Fruit fly (Drosophila melanogaster): ENCODE results near the gene emb.
A peak's percentile ranks its signal among the peaks of the same experiment; 100 is the strongest.

emb gene

dm6 chr2L:8442147-8442546 is 38.8 kb downstream of the emb start, which contains the start of gene CG31897:
Gene CG31897 (plus strand): TSS chr2L:8442447.
- TF ChIP-seq CG7101 (tag; optimal IDR thresholded peaks at IDR 0.05) = no peak
- no peak for TF ChIP-seq CG1620 (GFP tag; optimal IDR thresholded peaks at IDR 0.05)
- no peak for TF ChIP-seq CG33017 (tag; optimal IDR thresholded peaks at IDR 0.05)
- TF ChIP-seq cnc (optimal IDR thresholded peaks at IDR 0.05) = no peak
- TF ChIP-seq bab1 (GFP tag; optimal IDR thresholded peaks at IDR 0.05) = no peak
- TF ChIP-seq CG7045 (GFP tag; optimal IDR thresholded peaks at IDR 0.05) = no peak
- TF ChIP-seq Crg-1 (GFP tag; optimal IDR thresholded peaks at IDR 0.05) = no peak
- no peak for TF ChIP-seq CG14711 (tag; optimal IDR thresholded peaks at IDR 0.05)

dm6 chr2L:8449358-8449757 is 46.0 kb downstream of the emb start, which contains the start of gene Aasdh:
Gene Aasdh (minus strand): TSS chr2L:8449576.
- no peak for TF ChIP-seq Mnt (GFP tag; optimal IDR thresholded peaks at IDR 0.05)
- no peak for TF ChIP-seq CG5204 (GFP tag; optimal IDR thresholded peaks at IDR 0.05)

- peak; percentile 83 for TF ChIP-seq kay (GFP tag; ENCODE audit: borderline replicate concordance)
- no peak for TF ChIP-seq CG33017 (tag; optimal IDR thresholded peaks at IDR 0.05)
- peak; percentile 41 for TF ChIP-seq cic (GFP tag; optimal IDR thresholded peaks at IDR 0.05)
Measured at dm6 chr2L:8451497-8451896, 48.1 kb downstream of the emb start.
